Worm (Caenorhabditis elegans) whole organism, L2 larva: ENCODE measurements around the gene ZK402.2.
"Not testable (repeated sequence)": the region's sequence is repeated elsewhere in the genome, so short reads cannot be mapped to it uniquely, and the experiment has no call there.

Experiments
- C34F6.9 ChIP-seq: fragments of 150-350 bp; optimal IDR thresholded peaks from 2 replicates; lab custom pipeline; 2014; ENCODE audit warnings: missing biosample characterization, missing genetic modification characterization
- fos-1 ChIP-seq: fragments of 150-350 bp; optimal IDR thresholded peaks from 2 replicates; lab custom pipeline; 2014; ENCODE audit warnings: missing biosample characterization, missing genetic modification characterization
- lin-39 ChIP-seq: fragments of 150-350 bp; optimal IDR thresholded peaks from 2 replicates; lab custom pipeline; 2014; ENCODE audit warnings: missing biosample characterization, missing genetic modification reagents, missing genetic modification characterization
- nhr-77 ChIP-seq: fragments of 150-350 bp; optimal IDR thresholded peaks from 2 replicates; lab custom pipeline; 2014; ENCODE audit warnings: missing biosample characterization, missing genetic modification characterization
- unc-62 ChIP-seq: fragments of 150-350 bp; optimal IDR thresholded peaks from 2 replicates; lab custom pipeline; 2014; ENCODE audit warnings: missing biosample characterization, missing genetic modification reagents, missing genetic modification characterization

ce11 chrX:1403444-1403843, at the start of gene ZK402.2:
- not testable (repeated sequence) for TF ChIP-seq unc-62 (GFP tag; lab: Kevin White, UChicago); fos-1; lin-39 (tag; lab: Kevin White, UChicago); C34F6.9; nhr-77
